Fruit fly (Drosophila melanogaster) whole organism, embryonic: ENCODE data around the gene ppk7.

Experiments used
- ATbp ChIP-seq: fragments of 200-800 bp; sonication (Bioruptor generic); optimal IDR thresholded peaks from 2 replicates; lab custom pipeline; 2017; ENCODE audit warnings: missing biosample characterization, mild to moderate bottlenecking, missing genetic modification characterization, missing genetic modification reagents
- B-H1 ChIP-seq: fragments of 200-800 bp; sonication (Bioruptor generic); IDR thresholded peaks from 3 replicates; pipeline ENCODE4 v1.3.6; 2022; ENCODE audit warnings: missing biosample characterization, missing genetic modification characterization
- BtbVII ChIP-seq: fragments of 200-800 bp; sonication (Bioruptor generic); optimal IDR thresholded peaks from 3 replicates; lab custom pipeline; 2017; ENCODE audit warnings: missing biosample characterization, mild to moderate bottlenecking, missing genetic modification characterization
- CG10147 ChIP-seq: fragments of 200-800 bp; sonication (Bioruptor generic); optimal IDR thresholded peaks from 2 replicates; lab custom pipeline; 2019; ENCODE audit warnings: missing biosample characterization, mild to moderate bottlenecking, missing genetic modification characterization, moderate library complexity
- CG1024 ChIP-seq: fragments of 200-800 bp; sonication (Bioruptor generic); IDR thresholded peaks from 2 replicates; pipeline ENCODE4 v1.3.6; 2022; ENCODE audit warnings: missing biosample characterization, missing genetic modification characterization
- CG10543 ChIP-seq: fragments of 200-800 bp; sonication (Bioruptor generic); optimal IDR thresholded peaks from 3 replicates; lab custom pipeline; 2017; ENCODE audit warnings: missing biosample characterization, mild to moderate bottlenecking, missing genetic modification characterization, moderate library complexity
- CG15514 ChIP-seq: fragments of 200-800 bp; sonication (Bioruptor generic); optimal IDR thresholded peaks from 3 replicates; lab custom pipeline; 2017; ENCODE audit warnings: missing biosample characterization, missing genetic modification characterization, mild to moderate bottlenecking, moderate library complexity, missing genetic modification reagents
- CG1647 ChIP-seq: fragments of 200-800 bp; sonication (Bioruptor generic); optimal IDR thresholded peaks from 3 replicates; lab custom pipeline; 2016; ENCODE audit warnings: missing biosample characterization, missing genetic modification characterization
- CG16815 ChIP-seq: fragments of 200-800 bp; sonication (Bioruptor generic); optimal IDR thresholded peaks from 3 replicates; lab custom pipeline; 2017; ENCODE audit warnings: missing biosample characterization, mild to moderate bottlenecking, missing genetic modification characterization
- CG17568 ChIP-seq: fragments of 200-800 bp; sonication (Bioruptor generic); optimal IDR thresholded peaks from 2 replicates; lab custom pipeline; 2018; ENCODE audit warnings: missing biosample characterization, mild to moderate bottlenecking, missing genetic modification characterization, moderate library complexity
- CG18262 ChIP-seq: fragments of 200-800 bp; optimal IDR thresholded peaks from 3 replicates; lab custom pipeline; 2019; ENCODE audit warnings: missing biosample characterization, mild to moderate bottlenecking, missing genetic modification characterization, moderate library complexity
- CG1832 ChIP-seq: fragments of 200-800 bp; sonication (Bioruptor generic); optimal IDR thresholded peaks from 2 replicates; lab custom pipeline; 2017; ENCODE audit warnings: missing biosample characterization, mild to moderate bottlenecking, missing genetic modification characterization, inconsistent platforms
- CG2875 ChIP-seq: fragments of 200-800 bp; sonication (Bioruptor generic); optimal IDR thresholded peaks from 2 replicates; lab custom pipeline; 2017; ENCODE audit warnings: missing biosample characterization, mild to moderate bottlenecking, missing genetic modification characterization, missing genetic modification reagents
- CG30403 ChIP-seq: fragments of 200-800 bp; sonication (Bioruptor generic); optimal IDR thresholded peaks from 3 replicates; lab custom pipeline; 2016; ENCODE audit warnings: missing biosample characterization, missing genetic modification characterization
- CG31365 ChIP-seq: fragments of 200-800 bp; sonication (Bioruptor generic); optimal IDR thresholded peaks from 2 replicates; lab custom pipeline; 2018; ENCODE audit warnings: missing biosample characterization, mild to moderate bottlenecking, missing genetic modification characterization
- CG34422 ChIP-seq: fragments of 200-800 bp; sonication (Bioruptor generic); IDR thresholded peaks from 3 replicates; pipeline ENCODE4 v1.3.6; 2022; ENCODE audit warnings: missing biosample characterization, missing genetic modification characterization
- CG4282 ChIP-seq: fragments of 200-800 bp; sonication (Bioruptor generic); optimal IDR thresholded peaks from 2 replicates; lab custom pipeline; 2016; ENCODE audit warnings: missing biosample characterization, missing genetic modification characterization
- CG43689 ChIP-seq: fragments of 200-800 bp; sonication (Bioruptor generic); IDR thresholded peaks from 2 replicates; pipeline ENCODE4 v1.3.6; 2022; ENCODE audit warnings: missing biosample characterization, missing genetic modification characterization
- CG6689 ChIP-seq: fragments of 200-800 bp; sonication (Bioruptor generic); IDR thresholded peaks from 2 replicates; pipeline ENCODE4 v1.3.6; 2022; ENCODE audit warnings: missing biosample characterization, missing genetic modification characterization
- CG6765 ChIP-seq: fragments of 200-800 bp; sonication (Bioruptor generic); optimal IDR thresholded peaks from 3 replicates; lab custom pipeline; 2017; ENCODE audit warnings: missing biosample characterization, mild to moderate bottlenecking, missing genetic modification characterization
- CG7556 ChIP-seq: fragments of 200-800 bp; sonication (Bioruptor generic); optimal IDR thresholded peaks from 2 replicates; lab custom pipeline; 2017; ENCODE audit warnings: missing biosample characterization, mild to moderate bottlenecking, missing genetic modification characterization
- CG7839 ChIP-seq: fragments of 200-800 bp; sonication (Bioruptor generic); optimal IDR thresholded peaks from 3 replicates; lab custom pipeline; 2018; ENCODE audit warnings: missing biosample characterization, mild to moderate bottlenecking, missing genetic modification characterization, moderate library complexity
- Camta ChIP-seq: fragments of 200-800 bp; sonication (Bioruptor generic); optimal IDR thresholded peaks from 2 replicates; lab custom pipeline; 2016; ENCODE audit warnings: missing biosample characterization, missing genetic modification characterization
- D19A ChIP-seq: fragments of 200-800 bp; optimal IDR thresholded peaks from 3 replicates; lab custom pipeline; 2019; ENCODE audit warnings: missing biosample characterization, mild to moderate bottlenecking, missing genetic modification characterization, moderate library complexity
- Deaf1 ChIP-seq: fragments of 200-800 bp; optimal IDR thresholded peaks from 3 replicates; lab custom pipeline; 2019; ENCODE audit warnings: missing biosample characterization, mild to moderate bottlenecking, missing genetic modification characterization, moderate library complexity
- HHEX ChIP-seq: fragments of 200-800 bp; sonication (Bioruptor generic); optimal IDR thresholded peaks from 3 replicates; lab custom pipeline; 2017; ENCODE audit warnings: missing biosample characterization, mild to moderate bottlenecking, missing genetic modification characterization, missing genetic modification reagents
- Kr ChIP-seq: fragments of 200-800 bp; sonication (Bioruptor generic); optimal IDR thresholded peaks from 2 replicates; lab custom pipeline; 2017; ENCODE audit warnings: missing biosample characterization, mild to moderate bottlenecking, missing genetic modification characterization
- Lhr ChIP-seq: fragments of 200-800 bp; sonication (Bioruptor generic); optimal IDR thresholded peaks from 3 replicates; lab custom pipeline; 2017; ENCODE audit warnings: mild to moderate bottlenecking, missing biosample characterization, missing genetic modification reagents, missing genetic modification characterization
- Lpt ChIP-seq: fragments of >200 bp; optimal IDR thresholded peaks from 2 replicates; lab custom pipeline; 2018; ENCODE audit warnings: missing biosample characterization, missing genetic modification characterization
- MESR4 ChIP-seq: fragments of 200-800 bp; sonication (Bioruptor generic); optimal IDR thresholded peaks from 2 replicates; lab custom pipeline; 2018; ENCODE audit warnings: missing biosample characterization, mild to moderate bottlenecking, missing genetic modification characterization, moderate library complexity
- MTF-1 ChIP-seq: fragments of 200-800 bp; sonication (Bioruptor generic); optimal IDR thresholded peaks from 2 replicates; lab custom pipeline; 2018; ENCODE audit warnings: missing biosample characterization, mild to moderate bottlenecking, missing genetic modification characterization, borderline replicate concordance
- Mad ChIP-seq: fragments of 200-800 bp; sonication (Bioruptor generic); optimal IDR thresholded peaks from 2 replicates; lab custom pipeline; 2016; ENCODE audit warnings: missing biosample characterization, missing genetic modification characterization
- Max ChIP-seq: fragments of 200-800 bp; sonication (Bioruptor generic); optimal IDR thresholded peaks from 2 replicates; lab custom pipeline; 2016; ENCODE audit warnings: missing biosample characterization, mild to moderate bottlenecking, missing genetic modification characterization
- NK7.1 ChIP-seq: fragments of 200-800 bp; sonication (Bioruptor generic); optimal IDR thresholded peaks from 3 replicates; lab custom pipeline; 2016; ENCODE audit warnings: missing biosample characterization, missing genetic modification characterization
- Ptx1 ChIP-seq: fragments of 200-800 bp; sonication (Bioruptor generic); IDR thresholded peaks from 2 replicates; pipeline ENCODE4 v1.3.6; 2022; ENCODE audit warnings: missing biosample characterization, missing genetic modification characterization
- Rfx ChIP-seq: fragments of 200-800 bp; sonication (Bioruptor generic); IDR thresholded peaks from 2 replicates; pipeline ENCODE4 v1.3.6; 2022; ENCODE audit warnings: missing biosample characterization, missing genetic modification characterization
- YL-1 ChIP-seq: fragments of 200-800 bp; sonication (Bioruptor generic); optimal IDR thresholded peaks from 3 replicates; lab custom pipeline; 2017; ENCODE audit warnings: missing biosample characterization, mild to moderate bottlenecking, missing genetic modification characterization
- amos ChIP-seq: fragments of 200-800 bp; sonication (Bioruptor generic); IDR thresholded peaks from 2 replicates; pipeline ENCODE4 v1.3.6; 2022; ENCODE audit warnings: missing biosample characterization, missing genetic modification characterization; ENCODE audit not compliant: partially characterized antibody
- aop ChIP-seq: fragments of 200-800 bp; sonication (Bioruptor generic); IDR thresholded peaks from 2 replicates; pipeline ENCODE4 v1.3.6; 2022; ENCODE audit warnings: missing biosample characterization, missing genetic modification characterization
- btn ChIP-seq: fragments of 200-800 bp; sonication (Bioruptor generic); optimal IDR thresholded peaks from 2 replicates; lab custom pipeline; 2016; ENCODE audit warnings: missing biosample characterization, missing genetic modification characterization
- chinmo ChIP-seq: fragments of 200-800 bp; sonication (Bioruptor generic); IDR thresholded peaks from 4 replicates; pipeline ENCODE4 v1.3.6; 2022; ENCODE audit warnings: missing biosample characterization, missing genetic modification characterization; ENCODE audit not compliant: partially characterized antibody
- crol ChIP-seq: fragments of 200-800 bp; sonication (Bioruptor generic); IDR thresholded peaks from 2 replicates; pipeline ENCODE4 v1.3.6; 2022; ENCODE audit warnings: missing biosample characterization, missing genetic modification characterization
- gt ChIP-seq: fragments of 200-800 bp; sonication (Bioruptor generic); IDR thresholded peaks from 2 replicates; pipeline ENCODE4 v1.3.6; 2022; ENCODE audit warnings: missing biosample characterization, missing genetic modification characterization
- slou ChIP-seq: fragments of 200-800 bp; sonication (Bioruptor generic); optimal IDR thresholded peaks from 3 replicates; lab custom pipeline; 2016; ENCODE audit warnings: missing biosample characterization, missing genetic modification characterization
- sna ChIP-seq: fragments of 200-800 bp; sonication (Bioruptor generic); IDR thresholded peaks from 2 replicates; pipeline ENCODE4 v1.3.6; 2022; ENCODE audit warnings: missing biosample characterization, missing genetic modification characterization; ENCODE audit not compliant: partially characterized antibody
- sug ChIP-seq: fragments of 200-800 bp; optimal IDR thresholded peaks from 2 replicates; lab custom pipeline; 2019; ENCODE audit warnings: missing biosample characterization, mild to moderate bottlenecking, missing genetic modification characterization, moderate library complexity
- unpg ChIP-seq: fragments of 200-800 bp; sonication (Bioruptor generic); optimal IDR thresholded peaks from 3 replicates; lab custom pipeline; 2018; ENCODE audit warnings: missing biosample characterization, mild to moderate bottlenecking, missing genetic modification characterization, moderate library complexity
- wek ChIP-seq: fragments of 200-800 bp; sonication (Bioruptor generic); optimal IDR thresholded peaks from 3 replicates; lab custom pipeline; 2018; ENCODE audit warnings: missing biosample characterization, mild to moderate bottlenecking, missing genetic modification characterization, moderate library complexity
- wor ChIP-seq: fragments of 200-800 bp; sonication (Bioruptor generic); IDR thresholded peaks from 2 replicates; pipeline ENCODE4 v1.3.6; 2022; ENCODE audit warnings: missing biosample characterization, missing genetic modification characterization

ppk7 gene

DNA sequence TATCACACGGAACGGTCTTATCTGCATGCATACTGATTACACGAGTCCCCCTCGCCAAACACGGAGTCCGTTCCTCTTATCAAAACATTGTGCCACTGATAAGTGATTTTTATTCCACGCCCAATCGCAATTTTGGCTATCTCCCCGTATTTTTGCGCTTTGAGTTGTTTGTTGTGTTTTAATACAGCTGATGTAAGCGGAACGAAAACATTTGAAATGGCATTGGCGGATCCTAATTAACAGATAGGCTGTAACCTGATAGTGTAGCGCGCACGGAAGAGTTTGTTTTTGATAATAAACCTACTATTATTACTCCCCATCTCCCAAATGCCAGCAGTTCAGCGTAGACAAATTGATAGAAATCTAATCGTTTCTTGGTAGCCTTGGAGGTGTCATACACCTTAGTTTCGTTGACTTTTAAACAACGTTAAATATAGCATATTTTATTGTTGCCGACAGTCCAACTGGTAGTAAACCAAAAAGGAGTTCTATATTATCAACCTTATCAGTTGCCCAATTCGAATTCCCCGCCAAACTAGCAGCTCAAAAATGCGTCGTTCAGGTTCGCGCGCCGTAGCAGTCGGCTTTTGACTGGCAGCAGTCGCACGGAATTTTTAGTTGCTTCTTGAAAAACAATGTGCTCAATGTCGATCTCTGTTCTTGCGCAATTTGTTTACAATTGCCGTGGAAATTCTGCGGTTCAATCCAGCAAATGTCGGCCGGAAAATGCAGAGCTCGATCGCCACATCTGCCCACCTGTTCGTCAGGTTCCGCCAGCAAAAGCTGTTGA, 10.9 kb downstream of the ppk7 start (continued):
- TF ChIP-seq BtbVII (GFP tag; lab: Kevin White, UChicago) (no peak), Rfx (peak; percentile 60), CG15514 (GFP tag; lab: Kevin White, UChicago) (peak; percentile 97), CG2875 (GFP tag; lab: Kevin White, UChicago) (no peak), CG7556 (no peak), CG7839 (tag; lab: Kevin White, UChicago) (peak; percentile 13), CG34422 (GFP tag; lab: Robert Waterston, UW) (peak; percentile 81), gt (GFP tag; lab: Robert Waterston, UW) (0 out of 2 replicates have a peak, but pooled peaks have one; percentile 28), CG1647 (GFP tag; lab: Kevin White, UChicago) (peak; percentile 3), Mad (peak; percentile 4), ATbp (GFP tag; lab: Kevin White, UChicago) (no peak), CG43689 (GFP tag; lab: Robert Waterston, UW) (no peak), chinmo (GFP tag; lab: Robert Waterston, UW) (0 out of 4 replicates have a peak, but pooled peaks have one; percentile 19), Kr (GFP tag; lab: Kevin White, UChicago) (no peak), CG18262 (tag; lab: Kevin White, UChicago) (no peak), Max (peak; percentile 73), CG17568 (GFP tag; lab: Kevin White, UChicago) (no peak), CG30403 (GFP tag; lab: Kevin White, UChicago) (no peak), CG1024 (GFP tag; lab: Robert Waterston, UW) (no peak), wor (GFP tag; lab: Robert Waterston, UW) (no peak), Lpt (GFP tag; lab: Kevin White, UChicago) (no peak), wek (GFP tag; lab: Kevin White, UChicago) (no peak), CG16815 (GFP tag; lab: Kevin White, UChicago) (no peak), CG10147 (GFP tag; lab: Kevin White, UChicago) (peak; percentile 39), Camta (GFP tag; lab: Kevin White, UChicago) (no peak), btn (GFP tag; lab: Kevin White, UChicago) (no peak), NK7.1 (GFP tag; lab: Kevin White, UChicago) (no peak), HHEX (no peak), Lhr (GFP tag; lab: Kevin White, UChicago) (peak; percentile 16), CG31365 (tag; lab: Kevin White, UChicago) (no peak), CG10543 (GFP tag; lab: Kevin White, UChicago) (peak; percentile 60), D19A (tag; lab: Kevin White, UChicago) (no peak), CG4282 (GFP tag; lab: Kevin White, UChicago) (no peak), Deaf1 (tag; lab: Kevin White, UChicago) (no peak), CG6689 (GFP tag; lab: Robert Waterston, UW) (no peak), amos (peak; percentile 44; the same call in 1 of the 2 replicates), aop (GFP tag; lab: Robert Waterston, UW) (0 out of 2 replicates have a peak, but pooled peaks have one; percentile 15), MESR4 (peak; percentile 43), crol (GFP tag; lab: Robert Waterston, UW) (no peak), YL-1 (GFP tag; lab: Kevin White, UChicago) (peak; percentile 56), sna (GFP tag; lab: Robert Waterston, UW) (no peak), sug (tag; lab: Kevin White, UChicago) (peak; percentile 92), MTF-1 (GFP tag; lab: Kevin White, UChicago) (no peak), B-H1 (GFP tag; lab: Robert Waterston, UW) (no peak), CG6765 (GFP tag; lab: Kevin White, UChicago) (no peak), CG1832 (GFP tag; lab: Kevin White, UChicago) (no peak), slou (no peak), unpg (no peak), Ptx1 (GFP tag; lab: Robert Waterston, UW) (no peak)
